Worm (Caenorhabditis elegans) whole organism, early embryonic: ENCODE measurements around the gene F13B12.4.
A peak's percentile ranks its signal among the peaks of the same experiment; 100 is the strongest.

Experiments used
- B0310.2 ChIP-seq: sonication (generic microtip); optimal IDR thresholded peaks from 2 replicates; lab custom pipeline; 2016; ENCODE audit warnings: mild to moderate bottlenecking, missing genetic modification characterization, missing compliant biosample characterization
- F13C5.2 ChIP-seq: sonication (generic microtip); optimal IDR thresholded peaks from 2 replicates; lab custom pipeline; 2017; ENCODE audit warnings: mild to moderate bottlenecking, missing genetic modification characterization, inconsistent platforms, missing compliant biosample characterization
- aly-1 ChIP-seq: sonication (generic microtip); optimal IDR thresholded peaks from 2 replicates; lab custom pipeline; 2016; ENCODE audit warnings: missing genetic modification characterization, missing compliant biosample characterization
- ama-1 ChIP-seq: fragments of 150-350 bp; optimal IDR thresholded peaks from 2 replicates; lab custom pipeline; 2014
- ceh-13 ChIP-seq: fragments of 200-800 bp; sonication (Bioruptor generic); optimal IDR thresholded peaks from 2 replicates; lab custom pipeline; 2018; ENCODE audit warnings: mild to moderate bottlenecking, missing genetic modification characterization, missing compliant biosample characterization
- ceh-36 ChIP-seq: sonication (generic microtip); optimal IDR thresholded peaks from 2 replicates; lab custom pipeline; 2016; ENCODE audit warnings: missing genetic modification characterization, inconsistent platforms, missing compliant biosample characterization
- ets-7 ChIP-seq: sonication (generic microtip); optimal IDR thresholded peaks from 2 replicates; lab custom pipeline; 2016; ENCODE audit warnings: missing genotype, missing genetic modification characterization, missing compliant biosample characterization
- flt-1 ChIP-seq: fragments of 200-800 bp; sonication (Bioruptor generic); IDR thresholded peaks from 2 replicates; pipeline ENCODE4 v1.3.6; 2022; ENCODE audit warnings: missing genetic modification characterization, missing compliant biosample characterization
- hmbx-1 ChIP-seq: sonication (generic microtip); optimal IDR thresholded peaks from 2 replicates; lab custom pipeline; 2016; ENCODE audit warnings: mild to moderate bottlenecking, missing genetic modification characterization, missing compliant biosample characterization
- hmg-4 ChIP-seq: fragments of 200-800 bp; sonication (Bioruptor generic); optimal IDR thresholded peaks from 2 replicates; lab custom pipeline; 2018; ENCODE audit warnings: mild to moderate bottlenecking, missing genetic modification characterization, missing compliant biosample characterization
- hnd-1 ChIP-seq: sonication (generic microtip); optimal IDR thresholded peaks from 2 replicates; lab custom pipeline; 2016; ENCODE audit warnings: missing genetic modification characterization, missing compliant biosample characterization
- pes-1 ChIP-seq: fragments of 200-800 bp; sonication (Bioruptor generic); IDR thresholded peaks from 2 replicates; pipeline ENCODE4 v1.3.6; 2022; ENCODE audit warnings: missing genetic modification reagents, missing genetic modification characterization, missing compliant biosample characterization
- scrt-1 ChIP-seq: fragments of 200-800 bp; sonication (Bioruptor generic); IDR thresholded peaks from 2 replicates; pipeline ENCODE4 v1.3.6; 2022; ENCODE audit warnings: missing genetic modification characterization, missing compliant biosample characterization
- sea-1 ChIP-seq: fragments of 200-800 bp; sonication (Bioruptor generic); conservative IDR thresholded peaks from 2 replicates; pipeline ENCODE4 v1.3.6; 2022; ENCODE audit warnings: missing genetic modification characterization, missing compliant biosample characterization
- tbx-11 ChIP-seq: fragments of 200-800 bp; sonication (Bioruptor generic); IDR thresholded peaks from 2 replicates; pipeline ENCODE4 v1.3.6; 2022; ENCODE audit warnings: missing genetic modification characterization, missing compliant biosample characterization
- tbx-37 ChIP-seq: fragments of 200-800 bp; sonication (Bioruptor generic); conservative IDR thresholded peaks from 2 replicates; pipeline ENCODE4 v1.3.6; 2022; ENCODE audit warnings: missing genetic modification reagents, missing genetic modification characterization, missing compliant biosample characterization
- tra-4 ChIP-seq: sonication (generic microtip); optimal IDR thresholded peaks from 2 replicates; lab custom pipeline; 2017; ENCODE audit warnings: missing genetic modification characterization, missing compliant biosample characterization

F13B12.4 gene

DNA sequence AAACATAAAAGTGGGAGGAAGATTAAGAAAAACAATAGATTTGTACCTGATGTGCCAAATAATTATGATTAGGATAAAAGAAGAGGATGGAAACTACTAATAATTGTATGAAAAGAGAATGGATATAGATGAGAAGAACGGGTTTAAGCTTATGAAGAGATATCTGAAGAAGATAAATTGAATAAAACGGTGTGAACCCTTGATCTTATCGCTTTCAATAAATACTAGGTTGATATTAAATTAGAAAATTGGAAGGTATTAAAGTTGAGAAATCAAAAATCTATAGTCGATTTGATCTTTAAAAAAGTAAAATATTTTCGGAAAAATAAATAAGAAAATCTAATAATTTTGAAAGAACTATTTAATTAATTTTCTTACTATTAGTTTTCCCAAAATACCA is at the start of gene F13B12.4:
Gene F13B12.4, minus strand, starts transcription at position 101 of the 400 bp plus-strand sequence.
- TF ChIP-seq ceh-36 (no peak), pes-1 (no peak), tbx-11 (GFP tag; lab: Robert Waterston, UW) (no peak), hmg-4 (GFP tag; lab: Kevin White, UChicago) (no peak), flt-1 (no peak), hnd-1 (tag; lab: Kevin White, UChicago) (no peak), B0310.2 (tag; lab: Kevin White, UChicago) (no peak), sea-1 (GFP tag; lab: Robert Waterston, UW) (no peak), ama-1 (no peak), hmbx-1 (tag; lab: Kevin White, UChicago) (no peak), ceh-13 (GFP tag; lab: Kevin White, UChicago) (no peak), tbx-37 (GFP tag; lab: Robert Waterston, UW) (no peak)

DNA sequence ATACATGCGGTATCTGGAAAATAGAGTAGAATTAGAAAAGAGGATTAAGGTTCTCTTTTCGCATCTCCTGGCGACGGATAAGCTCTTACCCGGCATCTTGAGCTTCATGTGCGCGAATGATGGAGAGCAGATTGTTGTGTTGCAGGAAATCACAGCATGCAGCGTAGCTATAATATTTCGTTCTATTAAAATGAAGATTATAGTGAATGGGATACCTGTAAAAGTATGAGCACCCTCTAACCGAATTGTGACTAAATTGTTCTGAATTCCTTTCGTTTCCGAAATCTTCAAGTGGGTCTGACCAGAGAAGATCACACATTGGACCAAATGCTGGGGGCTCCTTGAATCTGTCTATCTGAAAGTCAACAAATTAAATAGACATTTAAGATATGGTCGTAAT is 48.7 kb upstream of the F13B12.4 start:
- TF ChIP-seq sea-1 (GFP tag; lab: Robert Waterston, UW) = no peak
- TF ChIP-seq hmbx-1 (tag; lab: Kevin White, UChicago) = no peak
- TF ChIP-seq ceh-13 (GFP tag; lab: Kevin White, UChicago) = no peak
- TF ChIP-seq scrt-1 (GFP tag; lab: Robert Waterston, UW) = no peak
- no peak for TF ChIP-seq B0310.2 (tag; lab: Kevin White, UChicago)
- no peak for TF ChIP-seq F13C5.2 (tag; lab: Kevin White, UChicago)
- no peak for TF ChIP-seq ets-7 (tag; lab: Kevin White, UChicago)

- TF ChIP-seq tra-4 (tag; lab: Kevin White, UChicago) = no peak
- no peak for TF ChIP-seq ceh-36
- no peak for TF ChIP-seq ets-7 (tag; lab: Kevin White, UChicago)
- TF ChIP-seq scrt-1 (GFP tag; lab: Robert Waterston, UW) = no peak
- TF ChIP-seq hmg-4 (GFP tag; lab: Kevin White, UChicago) = no peak
- no peak for TF ChIP-seq sea-1 (GFP tag; lab: Robert Waterston, UW)
These were observed 39.7 kb upstream of the F13B12.4 start for ce11 chrIV:10489409-10489808.

DNA sequence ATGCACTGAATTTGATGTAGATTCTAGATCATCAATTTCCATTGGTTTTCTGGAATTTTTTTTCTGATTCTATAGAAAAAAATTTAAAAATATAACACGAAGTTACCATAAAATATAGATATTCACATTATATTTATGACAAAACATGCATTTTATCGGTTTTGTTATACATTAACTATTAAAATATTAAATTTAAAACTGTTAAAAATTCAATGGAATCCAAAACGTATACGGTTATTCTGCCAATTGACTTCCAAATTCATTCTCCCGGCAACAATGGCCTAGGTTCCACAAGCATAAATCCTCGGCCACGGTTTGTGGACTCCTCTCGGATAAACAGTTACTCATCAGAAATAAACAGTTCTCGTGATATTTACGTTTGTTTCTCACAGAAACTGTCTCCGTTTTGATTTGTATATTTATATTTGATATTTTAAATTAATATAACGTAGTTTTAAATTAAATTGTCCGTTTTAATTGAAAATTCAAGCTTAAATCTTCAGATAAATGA is 34.0 kb upstream of the F13B12.4 start, which contains the start of the genes F01D4.5 and ced-5:
Gene F01D4.5, minus strand, starts transcription at position 51 of the 511 bp plus-strand sequence.
Gene ced-5, plus strand, starts transcription at position 504 of the 511 bp plus-strand sequence.
- TF ChIP-seq hnd-1 (tag; lab: Kevin White, UChicago) (peak; percentile 24), flt-1 (0 out of 2 replicates have a peak, but pooled peaks have one; percentile 46), ama-1 (no peak), pes-1 (no peak; the same call in 1 of the 2 replicates), ceh-13 (GFP tag; lab: Kevin White, UChicago) (no peak), F13C5.2 (tag; lab: Kevin White, UChicago) (no peak), tra-4 (tag; lab: Kevin White, UChicago) (no peak), ets-7 (tag; lab: Kevin White, UChicago) (no peak), tbx-37 (GFP tag; lab: Robert Waterston, UW) (peak; percentile 86), scrt-1 (GFP tag; lab: Robert Waterston, UW) (no peak), tbx-11 (GFP tag; lab: Robert Waterston, UW) (no peak), B0310.2 (tag; lab: Kevin White, UChicago) (peak; percentile 26), ceh-36 (no peak), aly-1 (tag; lab: Kevin White, UChicago) (no peak), hmg-4 (GFP tag; lab: Kevin White, UChicago) (no peak), hmbx-1 (tag; lab: Kevin White, UChicago) (no peak), sea-1 (GFP tag; lab: Robert Waterston, UW) (no peak)

DNA sequence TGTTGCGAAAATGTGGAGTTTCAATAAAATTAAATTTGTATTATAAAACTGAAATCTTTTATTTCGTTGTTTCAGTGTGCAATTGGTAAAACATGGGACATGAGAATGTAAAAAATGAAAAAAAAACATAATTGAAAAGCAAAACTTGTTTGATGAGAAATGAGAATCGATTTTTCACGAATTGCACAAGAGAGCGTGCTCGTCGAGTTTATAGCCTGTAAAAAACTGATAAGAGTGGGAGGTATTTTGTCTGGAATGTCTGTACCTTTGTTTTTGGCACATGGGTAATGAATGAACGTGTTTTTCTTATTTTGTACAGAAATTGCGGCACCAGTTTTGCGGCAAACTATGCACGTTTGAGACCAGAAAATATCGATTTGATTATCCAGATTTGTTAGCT is 32.9 kb upstream of the F13B12.4 start:
- TF ChIP-seq ama-1 (no peak), ets-7 (tag; lab: Kevin White, UChicago) (no peak), B0310.2 (tag; lab: Kevin White, UChicago) (no peak)

DNA sequence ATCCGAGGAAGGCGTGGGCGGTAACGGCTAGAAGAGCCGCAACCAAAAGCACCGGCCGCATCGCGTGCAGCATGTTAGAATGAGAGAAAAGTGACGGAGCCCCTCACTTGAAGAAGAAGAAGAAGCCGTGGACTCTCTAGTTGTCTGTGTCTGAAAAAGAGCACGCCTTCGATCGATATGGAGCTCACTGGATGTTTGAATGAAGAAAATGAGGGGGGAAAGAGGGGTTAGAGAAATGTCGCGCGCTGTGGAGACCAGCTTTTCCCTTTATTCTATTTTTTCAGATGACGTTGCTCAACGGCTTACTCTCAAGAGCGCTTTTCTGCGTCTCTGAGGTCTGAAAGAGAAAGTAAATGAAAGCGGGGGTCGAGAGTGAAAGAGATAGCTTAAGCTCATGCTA is 32.0 kb upstream of the F13B12.4 start, which contains the start of gene egl-21:
Gene egl-21, minus strand, starts transcription at position 150 of the 400 bp plus-strand sequence.
- TF ChIP-seq tbx-11 (GFP tag; lab: Robert Waterston, UW) (peak; percentile 36; the same call in 1 of the 2 replicates), pes-1 (no peak)

- TF ChIP-seq F13C5.2 (tag; lab: Kevin White, UChicago) (no peak), pes-1 (no peak), scrt-1 (GFP tag; lab: Robert Waterston, UW) (no peak), tbx-11 (GFP tag; lab: Robert Waterston, UW) (no peak), hmbx-1 (tag; lab: Kevin White, UChicago) (no peak), B0310.2 (tag; lab: Kevin White, UChicago) (no peak), tbx-37 (GFP tag; lab: Robert Waterston, UW) (no peak), ceh-36 (no peak), hnd-1 (tag; lab: Kevin White, UChicago) (no peak), hmg-4 (GFP tag; lab: Kevin White, UChicago) (no peak), ets-7 (tag; lab: Kevin White, UChicago) (no peak), ama-1 (no peak), aly-1 (tag; lab: Kevin White, UChicago) (no peak), flt-1 (no peak), tra-4 (tag; lab: Kevin White, UChicago) (no peak), sea-1 (GFP tag; lab: Robert Waterston, UW) (no peak), ceh-13 (GFP tag; lab: Kevin White, UChicago) (no peak)
These were observed 25.5 kb upstream of the F13B12.4 start for ce11 chrIV:10475234-10475633.

- TF ChIP-seq hmbx-1 (tag; lab: Kevin White, UChicago) (no peak), tra-4 (tag; lab: Kevin White, UChicago) (no peak), ama-1 (no peak), flt-1 (no peak), F13C5.2 (tag; lab: Kevin White, UChicago) (no peak)
These were observed 22.8 kb upstream of the F13B12.4 start, which contains the start of gene bgnt-1.1 for ce11 chrIV:10472478-10472877. Gene bgnt-1.1 (plus strand): TSS chrIV:10472778.
